Fruit fly (Drosophila melanogaster) whole organism, prepupa: ENCODE data around the gene CG10681.
A peak's percentile ranks its signal among the peaks of the same experiment; 100 is the strongest.

Source experiments
- CG10669 ChIP-seq: fragments of 200-800 bp; sonication (Bioruptor generic); optimal IDR thresholded peaks from 3 replicates; lab custom pipeline; 2018; ENCODE audit warnings: missing biosample characterization, mild to moderate bottlenecking, missing genetic modification characterization, moderate library complexity
- CG11294 ChIP-seq: fragments of 200-800 bp; sonication (Bioruptor generic); IDR thresholded peaks from 2 replicates; pipeline ENCODE4 v1.3.6; 2022; ENCODE audit warnings: missing biosample characterization, missing genetic modification characterization
- CG15336 ChIP-seq: fragments of 200-800 bp; sonication (Bioruptor generic); IDR thresholded peaks from 2 replicates; pipeline ENCODE4 v1.3.6; 2022; ENCODE audit warnings: missing biosample characterization, missing genetic modification characterization
- CG1621 ChIP-seq: fragments of 200-800 bp; sonication (Bioruptor generic); optimal IDR thresholded peaks from 3 replicates; lab custom pipeline; 2018; ENCODE audit warnings: missing biosample characterization, mild to moderate bottlenecking, missing genetic modification characterization
- CG3032 ChIP-seq: fragments of 200-800 bp; optimal IDR thresholded peaks from 2 replicates; lab custom pipeline; 2019; ENCODE audit warnings: missing biosample characterization, mild to moderate bottlenecking, missing genetic modification characterization, moderate library complexity
- CG31627 ChIP-seq: fragments of 200-800 bp; sonication (Bioruptor generic); optimal IDR thresholded peaks from 3 replicates; lab custom pipeline; 2016; ENCODE audit warnings: missing biosample characterization, missing genetic modification characterization
- CG32006 ChIP-seq: fragments of 200-800 bp; sonication (Bioruptor generic); optimal IDR thresholded peaks from 3 replicates; lab custom pipeline; 2017; ENCODE audit warnings: missing biosample characterization, mild to moderate bottlenecking, missing genetic modification characterization
- CG34406 ChIP-seq: fragments of 200-800 bp; sonication (Bioruptor generic); optimal IDR thresholded peaks from 3 replicates; lab custom pipeline; 2016; ENCODE audit warnings: missing biosample characterization, missing genetic modification characterization
- CG4318 ChIP-seq: fragments of 200-800 bp; sonication (Bioruptor generic); optimal IDR thresholded peaks from 3 replicates; lab custom pipeline; 2017; ENCODE audit warnings: missing biosample characterization, mild to moderate bottlenecking, missing genetic modification characterization
- CG6276 ChIP-seq: fragments of 200-800 bp; sonication (Bioruptor generic); optimal IDR thresholded peaks from 2 replicates; lab custom pipeline; 2017; ENCODE audit warnings: missing biosample characterization, mild to moderate bottlenecking, missing genetic modification characterization
- CG6792 ChIP-seq: fragments of 200-800 bp; sonication (Bioruptor generic); optimal IDR thresholded peaks from 3 replicates; lab custom pipeline; 2016; ENCODE audit warnings: missing biosample characterization, missing genetic modification characterization
- CG6808 ChIP-seq: fragments of 200-800 bp; sonication (Bioruptor generic); optimal IDR thresholded peaks from 3 replicates; lab custom pipeline; 2017; ENCODE audit warnings: missing biosample characterization, missing genetic modification characterization, mild to moderate bottlenecking, moderate library complexity, missing genetic modification reagents
- CG6854 ChIP-seq: fragments of 200-800 bp; sonication (Bioruptor generic); optimal IDR thresholded peaks from 2 replicates; lab custom pipeline; 2017; ENCODE audit warnings: missing biosample characterization, mild to moderate bottlenecking, missing genetic modification characterization
- CG7368 ChIP-seq: fragments of 200-800 bp; sonication (Bioruptor generic); optimal IDR thresholded peaks from 3 replicates; lab custom pipeline; 2016; ENCODE audit warnings: missing biosample characterization, missing genetic modification characterization
- CG8119 ChIP-seq: fragments of 200-800 bp; sonication (Bioruptor generic); IDR thresholded peaks from 3 replicates; pipeline ENCODE4 v1.3.6; 2022; ENCODE audit warnings: missing biosample characterization, missing genetic modification characterization
- CG8319 ChIP-seq: fragments of 200-800 bp; sonication (Bioruptor generic); optimal IDR thresholded peaks from 3 replicates; lab custom pipeline; 2016; ENCODE audit warnings: missing biosample characterization, missing genetic modification characterization
- CG8632 ChIP-seq: fragments of 200-800 bp; sonication (Bioruptor generic); optimal IDR thresholded peaks from 3 replicates; lab custom pipeline; 2016; ENCODE audit warnings: missing biosample characterization, missing genetic modification characterization
- CG9139 ChIP-seq: fragments of 200-800 bp; sonication (Bioruptor generic); optimal IDR thresholded peaks from 3 replicates; lab custom pipeline; 2017; ENCODE audit warnings: missing biosample characterization, mild to moderate bottlenecking, missing genetic modification characterization
- Eip75B ChIP-seq: fragments of 200-800 bp; sonication (Bioruptor generic); optimal IDR thresholded peaks from 3 replicates; lab custom pipeline; 2016; ENCODE audit warnings: missing biosample characterization, missing genetic modification characterization
- Eip78C ChIP-seq: fragments of 200-800 bp; sonication (Bioruptor generic); peaks from one replicate; lab custom pipeline; 2016; ENCODE audit warnings: missing biosample characterization, missing genetic modification characterization
- Ets21C ChIP-seq: fragments of 200-800 bp; sonication (Bioruptor generic); optimal IDR thresholded peaks from 3 replicates; lab custom pipeline; 2016; ENCODE audit warnings: missing biosample characterization, missing genetic modification characterization
- Gug ChIP-seq: fragments of 200-800 bp; sonication (Bioruptor generic); IDR thresholded peaks from 2 replicates; pipeline ENCODE4 v1.3.6; 2022; ENCODE audit warnings: missing biosample characterization, missing genetic modification characterization
- Hr39 ChIP-seq: fragments of 200-800 bp; sonication (Bioruptor generic); optimal IDR thresholded peaks from 2 replicates; lab custom pipeline; 2016; ENCODE audit warnings: missing biosample characterization, missing genetic modification characterization
- Lpt ChIP-seq: fragments of 200-800 bp; sonication (Bioruptor generic); optimal IDR thresholded peaks from 3 replicates; lab custom pipeline; 2016; ENCODE audit warnings: missing biosample characterization, missing genetic modification characterization
- Met ChIP-seq: fragments of 200-800 bp; sonication (Bioruptor generic); optimal IDR thresholded peaks from 3 replicates; lab custom pipeline; 2016; ENCODE audit warnings: missing biosample characterization, missing genetic modification characterization
- OdsH ChIP-seq: fragments of 200-800 bp; sonication (Bioruptor generic); optimal IDR thresholded peaks from 3 replicates; lab custom pipeline; 2016; ENCODE audit warnings: missing biosample characterization, missing genetic modification characterization
- Smox ChIP-seq: fragments of 200-800 bp; sonication (Bioruptor generic); optimal IDR thresholded peaks from 3 replicates; lab custom pipeline; 2016; ENCODE audit warnings: missing biosample characterization, missing genetic modification characterization
- Sox102F ChIP-seq: fragments of 200-800 bp; sonication (Bioruptor generic); optimal IDR thresholded peaks from 2 replicates; lab custom pipeline; 2016; ENCODE audit warnings: missing biosample characterization, mild to moderate bottlenecking, missing genetic modification characterization
- Sox14 ChIP-seq: fragments of 200-800 bp; sonication (Bioruptor generic); optimal IDR thresholded peaks from 3 replicates; lab custom pipeline; 2016; ENCODE audit warnings: missing biosample characterization, missing genetic modification characterization
- acj6 ChIP-seq: fragments of 200-800 bp; sonication (Bioruptor generic); optimal IDR thresholded peaks from 3 replicates; lab custom pipeline; 2016; ENCODE audit warnings: missing biosample characterization, missing genetic modification characterization
- dac ChIP-seq: fragments of 200-800 bp; sonication (Bioruptor generic); optimal IDR thresholded peaks from 2 replicates; lab custom pipeline; 2017; ENCODE audit warnings: missing biosample characterization, mild to moderate bottlenecking, missing genetic modification characterization
- dsx ChIP-seq: fragments of 200-800 bp; optimal IDR thresholded peaks from 3 replicates; lab custom pipeline; 2019; ENCODE audit warnings: missing biosample characterization, mild to moderate bottlenecking, missing genetic modification characterization, moderate library complexity; ENCODE audit not compliant: poor library complexity, severe bottlenecking
- eg ChIP-seq: fragments of 200-800 bp; sonication (Bioruptor generic); IDR thresholded peaks from 3 replicates; pipeline ENCODE4 v1.3.6; 2022; ENCODE audit warnings: missing biosample characterization, missing genetic modification characterization
- esn ChIP-seq: fragments of 200-800 bp; sonication (Bioruptor generic); optimal IDR thresholded peaks from 2 replicates; lab custom pipeline; 2016; ENCODE audit warnings: missing biosample characterization, mild to moderate bottlenecking, missing genetic modification characterization, moderate library complexity
- fd59A ChIP-seq: fragments of 200-800 bp; sonication (Bioruptor generic); optimal IDR thresholded peaks from 2 replicates; lab custom pipeline; 2017; ENCODE audit warnings: missing biosample characterization, mild to moderate bottlenecking, missing genetic modification characterization, missing genetic modification reagents
- fkh ChIP-seq: fragments of 200-800 bp; sonication (Bioruptor generic); optimal IDR thresholded peaks from 3 replicates; lab custom pipeline; 2017; ENCODE audit warnings: missing biosample characterization, mild to moderate bottlenecking, missing genetic modification characterization, moderate library complexity
- lz ChIP-seq: fragments of 200-800 bp; sonication (Bioruptor generic); optimal IDR thresholded peaks from 3 replicates; lab custom pipeline; 2016; ENCODE audit warnings: missing biosample characterization, missing genetic modification characterization
- net ChIP-seq: fragments of 200-800 bp; sonication (Bioruptor generic); optimal IDR thresholded peaks from 3 replicates; lab custom pipeline; 2016; ENCODE audit warnings: missing biosample characterization, missing genetic modification characterization
- pdm3 ChIP-seq: fragments of 200-800 bp; sonication (Bioruptor generic); optimal IDR thresholded peaks from 3 replicates; lab custom pipeline; 2016; ENCODE audit warnings: missing biosample characterization, missing genetic modification characterization
- salr ChIP-seq, 2 experiments: fragments of 200-800 bp; sonication (Bioruptor generic); optimal IDR thresholded peaks; 3 replicates each; lab custom pipeline; 2016 to 2018; ENCODE audit warnings: missing biosample characterization in 2 of 2, missing genetic modification characterization in 2 of 2, mild to moderate bottlenecking in 1 of 2
- spab ChIP-seq: fragments of 200-800 bp; sonication (Bioruptor generic); optimal IDR thresholded peaks from 2 replicates; lab custom pipeline; 2017; ENCODE audit warnings: missing biosample characterization, mild to moderate bottlenecking, missing genetic modification characterization, missing genetic modification reagents
- ss ChIP-seq, 2 experiments: fragments of 200-800 bp; sonication (Bioruptor generic); optimal IDR thresholded peaks; 2 replicates in 1 of 2; 3 replicates in 1 of 2; lab custom pipeline; 2017 to 2018; ENCODE audit warnings: mild to moderate bottlenecking in 2 of 2, missing biosample characterization in 2 of 2, missing genetic modification characterization in 2 of 2, moderate library complexity in 1 of 2
- svp ChIP-seq: fragments of 200-800 bp; sonication (Bioruptor generic); peaks from one replicate; lab custom pipeline; 2016; ENCODE audit warnings: missing biosample characterization, missing genetic modification characterization
- topi ChIP-seq: fragments of 200-800 bp; sonication (Bioruptor generic); optimal IDR thresholded peaks from 3 replicates; lab custom pipeline; 2016; ENCODE audit warnings: missing biosample characterization, missing genetic modification characterization

Gene CG10681

DNA sequence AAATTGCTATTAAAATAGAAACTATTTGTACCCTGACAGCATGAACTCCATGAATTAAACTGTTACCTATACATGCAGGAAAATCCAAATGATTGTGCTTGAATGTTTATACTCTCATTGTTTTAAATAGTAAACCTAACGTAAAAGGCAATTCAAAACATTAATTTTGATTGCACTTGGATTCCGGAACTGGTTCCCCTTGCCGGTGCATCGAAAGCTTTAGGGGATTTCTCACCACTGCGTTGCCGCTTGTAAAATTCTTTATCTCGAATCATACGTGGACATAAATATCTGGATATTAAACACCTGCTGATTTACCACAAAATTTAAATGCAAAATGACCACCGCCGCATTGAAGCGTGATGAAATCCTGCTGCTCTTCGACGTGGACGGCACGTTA lies 33.0 kb downstream of the CG10681 start, which contains the start of gene Pmm2:
Gene Pmm2, plus strand, starts transcription at position 273 of the 400 bp plus-strand sequence.
- peak; percentile 2 for TF ChIP-seq esn (GFP tag; lab: Kevin White, UChicago)
- peak; percentile 9 for TF ChIP-seq dsx (GFP tag; lab: Kevin White, UChicago)
- peak; percentile 63 for TF ChIP-seq Eip78C
- no peak for TF ChIP-seq fd59A (GFP tag; lab: Kevin White, UChicago)
- no peak for TF ChIP-seq CG3032
- peak; percentile 51 for TF ChIP-seq CG1621 (tag; lab: Kevin White, UChicago)

DNA sequence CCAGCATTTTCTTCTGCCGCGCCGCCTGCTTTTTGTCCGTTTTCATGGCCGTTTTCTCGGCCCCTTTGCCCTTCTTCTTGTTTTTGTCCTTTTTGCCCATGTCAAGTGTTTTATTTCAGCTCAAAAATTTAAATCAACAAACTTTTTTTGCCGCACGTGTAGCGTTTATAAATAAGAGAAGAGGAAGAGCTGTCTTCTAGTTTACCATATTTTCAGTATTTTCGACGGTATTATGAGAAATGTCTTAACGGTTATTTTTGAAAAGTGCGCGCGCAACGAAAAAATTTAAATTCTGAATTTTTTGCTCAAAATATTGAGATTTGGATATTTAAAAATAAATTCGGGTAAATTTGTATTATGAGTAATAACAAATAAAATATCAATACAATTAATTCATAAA lies 35.8 kb downstream of the CG10681 start, which contains the start of gene CG4069:
Gene CG4069, minus strand, starts transcription at position 193 of the 400 bp plus-strand sequence.
- no peak for TF ChIP-seq CG32006 (GFP tag; lab: Kevin White, UChicago)
- TF ChIP-seq OdsH, result no peak
- no peak for TF ChIP-seq dsx (GFP tag; lab: Kevin White, UChicago)
- no peak for TF ChIP-seq CG4318 (GFP tag; lab: Kevin White, UChicago)
- peak; percentile 90 for TF ChIP-seq fkh (GFP tag; lab: Kevin White, UChicago)
- no peak for TF ChIP-seq CG3032

DNA sequence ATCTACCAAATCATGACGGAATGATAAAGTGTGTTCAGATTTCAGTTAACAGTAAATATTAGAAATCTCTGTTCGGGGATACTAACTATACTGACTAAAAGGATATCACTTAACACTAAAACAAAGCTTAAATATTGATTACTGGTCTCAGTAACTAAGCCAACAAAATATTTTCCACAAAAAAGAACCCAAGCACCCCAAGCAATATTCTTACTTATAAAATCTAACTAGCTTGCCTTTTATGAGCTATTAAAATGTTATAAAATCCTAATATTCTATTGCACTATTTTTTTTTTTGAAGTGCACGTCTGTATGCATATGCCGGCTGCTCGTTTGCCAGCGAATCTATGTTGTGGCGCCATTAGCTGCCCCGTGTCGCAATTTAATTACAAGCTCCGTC lies 48.2 kb downstream of the CG10681 start:
- TF ChIP-seq esn (GFP tag; lab: Kevin White, UChicago) (no peak), Sox102F (GFP tag; lab: Kevin White, UChicago) (no peak), net (no peak), CG7368 (GFP tag; lab: Kevin White, UChicago) (no peak), CG11294 (GFP tag; lab: Robert Waterston, UW) (no peak), Eip78C (peak; percentile 74), CG34406 (GFP tag; lab: Kevin White, UChicago) (no peak), svp (peak; percentile 58)
- TF ChIP-seq, all 60 proteins: peak for 2

DNA sequence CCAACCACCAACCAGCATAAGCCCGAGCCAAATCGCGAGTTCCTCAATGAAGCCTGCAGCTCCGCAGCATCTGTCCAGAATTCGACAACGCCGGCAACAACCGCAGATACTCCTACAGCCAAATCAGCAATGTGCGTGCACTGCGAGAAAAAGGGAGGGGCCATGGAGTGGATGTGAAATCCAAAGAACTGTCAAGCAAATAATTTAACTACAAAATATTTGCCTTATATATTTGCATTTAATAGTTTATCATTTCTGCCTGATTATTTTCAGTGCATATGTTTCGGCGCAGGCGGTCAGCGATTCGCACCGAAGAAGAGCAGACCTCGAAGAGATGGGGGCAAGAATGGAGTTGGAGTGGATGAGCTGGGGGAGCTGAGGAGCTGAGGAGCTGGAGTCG lies 50.4 kb downstream of the CG10681 start:
- peak; percentile 66 for TF ChIP-seq CG6854 (GFP tag; lab: Kevin White, UChicago)
- TF ChIP-seq Lpt (GFP tag; lab: Kevin White, UChicago), result peak; percentile 14
- peak; percentile 77 for TF ChIP-seq Hr39 (GFP tag; lab: Kevin White, UChicago)
- peak; percentile 68 for TF ChIP-seq OdsH
- peak; percentile 77 for TF ChIP-seq Eip75B (GFP tag; lab: Kevin White, UChicago)
- TF ChIP-seq fd59A (GFP tag; lab: Kevin White, UChicago), result peak; percentile 67
- peak; percentile 17 for TF ChIP-seq dac (GFP tag; lab: Kevin White, UChicago)
- TF ChIP-seq dsx (GFP tag; lab: Kevin White, UChicago), result peak; percentile 73
- peak; percentile 71 for TF ChIP-seq acj6
- TF ChIP-seq topi (GFP tag; lab: Kevin White, UChicago), result peak; percentile 81
- TF ChIP-seq CG15336, result peak; percentile 67
- peak; percentile 69 for TF ChIP-seq Smox (GFP tag; lab: Kevin White, UChicago)
- peak; percentile 62 for TF ChIP-seq CG9139 (GFP tag; lab: Kevin White, UChicago)
- no peak for TF ChIP-seq fkh (GFP tag; lab: Kevin White, UChicago)
- TF ChIP-seq CG6808 (GFP tag; lab: Kevin White, UChicago), result peak; percentile 80
- TF ChIP-seq CG6792 (GFP tag; lab: Kevin White, UChicago), result peak; percentile 76
- TF ChIP-seq CG8632 (GFP tag; lab: Kevin White, UChicago), result peak; percentile 63
- peak; percentile 83 for TF ChIP-seq esn (GFP tag; lab: Kevin White, UChicago)
- peak; percentile 74 for TF ChIP-seq pdm3
- peak; percentile 81 for TF ChIP-seq CG31627 (GFP tag; lab: Kevin White, UChicago)
- TF ChIP-seq Gug (GFP tag; lab: Robert Waterston, UW), result peak; percentile 42
- TF ChIP-seq CG3032, result peak; percentile 78
- peak; percentile 69 for TF ChIP-seq CG8119 (GFP tag; lab: Robert Waterston, UW)
- peak; percentile 94 for TF ChIP-seq svp
- TF ChIP-seq lz (GFP tag; lab: Kevin White, UChicago), result peak; percentile 78
- TF ChIP-seq CG6276 (GFP tag; lab: Kevin White, UChicago), result peak; percentile 47
- peak; percentile 77 for TF ChIP-seq Sox14 (GFP tag; lab: Kevin White, UChicago)
- peak; percentile 80 for TF ChIP-seq eg
- peak; percentile 58 for TF ChIP-seq CG8319 (GFP tag; lab: Kevin White, UChicago)
- peak; percentile 48 for TF ChIP-seq Ets21C
- TF ChIP-seq Met (GFP tag; lab: Kevin White, UChicago), result peak; percentile 85
- peak; percentile 43 to 67 for TF ChIP-seq salr (GFP tag; optimal IDR thresholded peaks at IDR 0.05; lab: Kevin White, UChicago)
- TF ChIP-seq spab, result peak; percentile 79
- TF ChIP-seq CG10669, result peak; percentile 82
- peak; percentile 65 to 73 for TF ChIP-seq ss (GFP tag; optimal IDR thresholded peaks at IDR 0.05; lab: Kevin White, UChicago)
